Fruit fly (Drosophila melanogaster): ENCODE measurements around the gene Wnt10.

Gene Wnt10

dm6 chr2L:7387813-7388558 is 24.8 kb downstream of the Wnt10 start, which contains the start of the genes CG5149 and gudu (continued):
- no peak for TF ChIP-seq ind (GFP tag; optimal IDR thresholded peaks at IDR 0.05)
- TF ChIP-seq YL-1 (GFP tag; optimal IDR thresholded peaks at IDR 0.05): peak; percentile 32
- TF ChIP-seq vvl (GFP tag; IDR thresholded peaks at IDR 0.05): peak; percentile 73
- TF ChIP-seq hth (optimal IDR thresholded peaks at IDR 0.05): no peak
- TF ChIP-seq CG6654 (GFP tag; optimal IDR thresholded peaks at IDR 0.05): no peak
- TF ChIP-seq Abd-B (GFP tag; optimal IDR thresholded peaks at IDR 0.05): no peak
- TF ChIP-seq Doc3 (GFP tag; IDR thresholded peaks at IDR 0.05; ENCODE audit: partially characterized antibody): peak; percentile 83
- TF ChIP-seq abd-A (tag; optimal IDR thresholded peaks at IDR 0.05): no peak
- peak; percentile 60 for TF ChIP-seq CG17829 (tag; optimal IDR thresholded peaks at IDR 0.05)
- peak; percentile 77 for TF ChIP-seq zen2 (GFP tag; IDR thresholded peaks at IDR 0.05; ENCODE audit: partially characterized antibody)
- TF ChIP-seq CG8924 (tag; optimal IDR thresholded peaks at IDR 0.05): no peak
- no peak for TF ChIP-seq CG34376 (GFP tag; optimal IDR thresholded peaks at IDR 0.05)
- TF ChIP-seq Awh (GFP tag; IDR thresholded peaks at IDR 0.05): no peak
- peak; percentile 49 for TF ChIP-seq gfzf (GFP tag; optimal IDR thresholded peaks at IDR 0.05)
- TF ChIP-seq CG30431 (GFP tag; optimal IDR thresholded peaks at IDR 0.05): no peak
- TF ChIP-seq Xbp1 (GFP tag; optimal IDR thresholded peaks at IDR 0.05): no peak
- no peak for TF ChIP-seq CG30020 (tag; optimal IDR thresholded peaks at IDR 0.05)
- no peak for TF ChIP-seq unpg (GFP tag; optimal IDR thresholded peaks at IDR 0.05)
- TF ChIP-seq Lpt (GFP tag; optimal IDR thresholded peaks at IDR 0.05): no peak
- no peak for TF ChIP-seq CG1529 (GFP tag; optimal IDR thresholded peaks at IDR 0.05)
- TF ChIP-seq Sox102F (GFP tag; optimal IDR thresholded peaks at IDR 0.05): no peak
- no peak for TF ChIP-seq NK7.1 (GFP tag; optimal IDR thresholded peaks at IDR 0.05)
- no peak for TF ChIP-seq nom (GFP tag; optimal IDR thresholded peaks at IDR 0.05)
- TF ChIP-seq Dip2 (GFP tag; IDR thresholded peaks at IDR 0.05): no peak
- no peak for TF ChIP-seq B-H1 (GFP tag; IDR thresholded peaks at IDR 0.05)
- peak; percentile 85 for TF ChIP-seq hb (GFP tag; IDR thresholded peaks at IDR 0.05; ENCODE audit: partially characterized antibody)
- no peak for TF ChIP-seq Nf-YC (tag; optimal IDR thresholded peaks at IDR 0.05)
- TF ChIP-seq CG16815 (GFP tag; optimal IDR thresholded peaks at IDR 0.05): no peak
- peak; percentile 90 for TF ChIP-seq pzg (GFP tag; optimal IDR thresholded peaks at IDR 0.05)
- TF ChIP-seq vnd (GFP tag; IDR thresholded peaks at IDR 0.05; ENCODE audit: partially characterized antibody): peak; percentile 73
- TF ChIP-seq gt (GFP tag; IDR thresholded peaks at IDR 0.05): no peak
- TF ChIP-seq BtbVII (GFP tag; optimal IDR thresholded peaks at IDR 0.05): no peak
- TF ChIP-seq Xrp1 (GFP tag; IDR thresholded peaks at IDR 0.05): peak; percentile 28; the same call in 1 of the 2 replicates
- peak; percentile 46 for TF ChIP-seq CG9797 (GFP tag; optimal IDR thresholded peaks at IDR 0.05)
- no peak for TF ChIP-seq tll (GFP tag; optimal IDR thresholded peaks at IDR 0.05)
- TF ChIP-seq CG7357 (GFP tag; IDR thresholded peaks at IDR 0.05): no peak
- peak; percentile 22 for TF ChIP-seq zen (tag; optimal IDR thresholded peaks at IDR 0.05)
- TF ChIP-seq Nf-YA (GFP tag; IDR thresholded peaks at IDR 0.05): no peak
- TF ChIP-seq ato (GFP tag; IDR thresholded peaks at IDR 0.05; ENCODE audit: partially characterized antibody): peak; percentile 84
- no peak for TF ChIP-seq otp (GFP tag; IDR thresholded peaks at IDR 0.05)
- TF ChIP-seq CG7963 (GFP tag; IDR thresholded peaks at IDR 0.05; ENCODE audit: partially characterized antibody): peak; percentile 59; the same call in 2 of the 3 replicates
- TF ChIP-seq CG1792 (GFP tag; optimal IDR thresholded peaks at IDR 0.05): no peak
- no peak for TF ChIP-seq Gsc (GFP tag; IDR thresholded peaks at IDR 0.05)
- no peak for TF ChIP-seq CG11247 (GFP tag; IDR thresholded peaks at IDR 0.05)
- no peak for TF ChIP-seq fd64A (GFP tag; optimal IDR thresholded peaks at IDR 0.05)
- TF ChIP-seq ap (GFP tag; IDR thresholded peaks at IDR 0.05): no peak
- TF ChIP-seq CG18476 (GFP tag; optimal IDR thresholded peaks at IDR 0.05): no peak
- TF ChIP-seq pita (GFP tag; optimal IDR thresholded peaks at IDR 0.05): peak; percentile 94
- TF ChIP-seq CG10654 (GFP tag; optimal IDR thresholded peaks at IDR 0.05): no peak
- TF ChIP-seq lmd (GFP tag; IDR thresholded peaks at IDR 0.05): no peak
